Worm (Caenorhabditis elegans) whole organism, L3 larva: Measurements from ENCODE around the gene sri-4.
A peak's percentile ranks its signal among the peaks of the same experiment; 100 is the strongest.

Source experiments
- R02D3.7 ChIP-seq: fragments of 150-350 bp; optimal IDR thresholded peaks from 2 replicates; lab custom pipeline; 2014; ENCODE audit warnings: missing biosample characterization, missing genetic modification characterization
- ZK546.5 ChIP-seq: sonication (generic microtip); optimal IDR thresholded peaks from 2 replicates; lab custom pipeline; 2017; ENCODE audit warnings: missing biosample characterization, missing genetic modification characterization
- aly-2 ChIP-seq: fragments of 150-350 bp; optimal IDR thresholded peaks from 2 replicates; lab custom pipeline; 2014; ENCODE audit warnings: missing biosample characterization, missing genetic modification characterization
- ama-1 ChIP-seq: fragments of 150-350 bp; optimal IDR thresholded peaks from 2 replicates; lab custom pipeline; 2018
- ceh-16 ChIP-seq: sonication (generic microtip); optimal IDR thresholded peaks from 2 replicates; lab custom pipeline; 2017; ENCODE audit warnings: missing biosample characterization, missing genetic modification characterization
- ceh-28 ChIP-seq: fragments of 150-350 bp; optimal IDR thresholded peaks from 2 replicates; lab custom pipeline; 2014; ENCODE audit warnings: missing biosample characterization, missing genetic modification reagents, missing genetic modification characterization
- ceh-82 ChIP-seq: fragments of 150-350 bp; optimal IDR thresholded peaks from 2 replicates; lab custom pipeline; 2014; ENCODE audit warnings: missing biosample characterization, missing genetic modification characterization
- ceh-9 ChIP-seq: sonication (generic microtip); optimal IDR thresholded peaks from 2 replicates; lab custom pipeline; 2018; ENCODE audit warnings: missing biosample characterization, missing genetic modification characterization
- daf-12 ChIP-seq: fragments of 150-350 bp; optimal IDR thresholded peaks from 2 replicates; lab custom pipeline; 2014; ENCODE audit warnings: missing biosample characterization, missing genetic modification reagents, missing genetic modification characterization
- egl-27 ChIP-seq: sonication (generic microtip); optimal IDR thresholded peaks from 4 replicates; lab custom pipeline; 2017; ENCODE audit warnings: missing biosample characterization, missing genetic modification reagents, missing genetic modification characterization
- egl-5 ChIP-seq: fragments of 150-350 bp; optimal IDR thresholded peaks from 2 replicates; lab custom pipeline; 2017; ENCODE audit warnings: missing biosample characterization, missing genetic modification reagents, missing genetic modification characterization, inconsistent platforms
- elt-1 ChIP-seq: fragments of 150-350 bp; optimal IDR thresholded peaks from 2 replicates; lab custom pipeline; 2014; ENCODE audit warnings: missing biosample characterization, missing genetic modification characterization
- elt-2 ChIP-seq: sonication (generic microtip); optimal IDR thresholded peaks from 2 replicates; lab custom pipeline; 2016; ENCODE audit warnings: missing genetic modification reagents, mild to moderate bottlenecking, missing genetic modification characterization, missing compliant biosample characterization
- elt-3 ChIP-seq, 3 experiments: fragments of 150-350 bp in 1 of 3; sonication (generic microtip) in 2 of 3; optimal IDR thresholded peaks; 2 replicates in 2 of 3; 4 replicates in 1 of 3; lab custom pipeline; 2014 to 2017; ENCODE audit warnings: missing biosample characterization in 3 of 3, missing genetic modification characterization in 3 of 3
- eor-1 ChIP-seq, 2 experiments: fragments of 150-350 bp; optimal IDR thresholded peaks; 2 replicates each; lab custom pipeline; 2014 to 2018; ENCODE audit warnings: missing biosample characterization in 2 of 2, missing genetic modification characterization in 2 of 2
- fkh-10 ChIP-seq: sonication (generic microtip); optimal IDR thresholded peaks from 2 replicates; lab custom pipeline; 2017; ENCODE audit warnings: missing biosample characterization, missing genetic modification reagents, missing genetic modification characterization
- fkh-2 ChIP-seq: fragments of 150-350 bp; optimal IDR thresholded peaks from 2 replicates; lab custom pipeline; 2014; ENCODE audit warnings: missing biosample characterization, missing genetic modification reagents, missing genetic modification characterization
- fos-1 ChIP-seq: fragments of 150-350 bp; optimal IDR thresholded peaks from 2 replicates; lab custom pipeline; 2014; ENCODE audit warnings: missing biosample characterization, missing genetic modification characterization
- hmg-11 ChIP-seq: sonication (generic microtip); optimal IDR thresholded peaks from 2 replicates; lab custom pipeline; 2016; ENCODE audit warnings: missing genetic modification characterization, missing compliant biosample characterization
- jun-1 ChIP-seq: fragments of 150-350 bp; optimal IDR thresholded peaks from 2 replicates; lab custom pipeline; 2014; ENCODE audit warnings: missing biosample characterization, missing genetic modification reagents, missing genetic modification characterization
- lin-15B ChIP-seq: fragments of 150-350 bp; optimal IDR thresholded peaks from 2 replicates; lab custom pipeline; 2014; ENCODE audit warnings: missing biosample characterization, missing genetic modification characterization
- lin-39 ChIP-seq: fragments of 150-350 bp; optimal IDR thresholded peaks from 2 replicates; lab custom pipeline; 2018; ENCODE audit warnings: missing biosample characterization, missing genetic modification reagents, missing genetic modification characterization
- lsy-12 ChIP-seq: sonication (generic microtip); optimal IDR thresholded peaks from 2 replicates; lab custom pipeline; 2016; ENCODE audit warnings: mild to moderate bottlenecking, missing genetic modification characterization, missing compliant biosample characterization
- mdl-1 ChIP-seq: fragments of 150-350 bp; optimal IDR thresholded peaks from 2 replicates; lab custom pipeline; 2014; ENCODE audit warnings: missing biosample characterization, missing genetic modification characterization
- mml-1 ChIP-seq: fragments of 150-350 bp; sonication (generic microtip); optimal IDR thresholded peaks from 3 replicates; lab custom pipeline; 2014; ENCODE audit warnings: missing biosample characterization, missing genetic modification characterization
- nfya-1 ChIP-seq: sonication (generic microtip); optimal IDR thresholded peaks from 2 replicates; lab custom pipeline; 2017; ENCODE audit warnings: missing genetic modification characterization, mild to moderate bottlenecking, missing compliant biosample characterization, antibody characterized with exemption, moderate library complexity; ENCODE audit not compliant: insufficient read depth
- nhr-11 ChIP-seq: fragments of 150-350 bp; optimal IDR thresholded peaks from 2 replicates; lab custom pipeline; 2014; ENCODE audit warnings: missing biosample characterization, missing genetic modification characterization
- nhr-12 ChIP-seq: fragments of 150-350 bp; optimal IDR thresholded peaks from 2 replicates; lab custom pipeline; 2014; ENCODE audit warnings: missing biosample characterization, missing genetic modification characterization
- nhr-23 ChIP-seq: fragments of 150-350 bp; optimal IDR thresholded peaks from 2 replicates; lab custom pipeline; 2014; ENCODE audit warnings: missing biosample characterization, missing genetic modification reagents, missing genetic modification characterization
- nhr-237 ChIP-seq: fragments of 150-350 bp; optimal IDR thresholded peaks from 2 replicates; lab custom pipeline; 2014; ENCODE audit warnings: missing biosample characterization, missing genetic modification characterization
- nhr-25 ChIP-seq: sonication (generic microtip); optimal IDR thresholded peaks from 2 replicates; lab custom pipeline; 2017; ENCODE audit warnings: missing biosample characterization, missing genetic modification characterization
- nhr-28 ChIP-seq: fragments of 150-350 bp; optimal IDR thresholded peaks from 2 replicates; lab custom pipeline; 2014; ENCODE audit warnings: missing biosample characterization, missing genetic modification characterization
- nhr-43 ChIP-seq: sonication (generic microtip); optimal IDR thresholded peaks from 2 replicates; lab custom pipeline; 2016; ENCODE audit warnings: mild to moderate bottlenecking, missing genetic modification characterization, missing compliant biosample characterization; ENCODE audit not compliant: poor library complexity, severe bottlenecking
- nhr-67 ChIP-seq: fragments of 150-350 bp; optimal IDR thresholded peaks from 2 replicates; lab custom pipeline; 2014; ENCODE audit warnings: missing biosample characterization, missing genetic modification characterization
- nhr-76 ChIP-seq: fragments of 150-350 bp; sonication (generic microtip); optimal IDR thresholded peaks from 5 replicates; lab custom pipeline; 2014; ENCODE audit warnings: missing biosample characterization, missing genetic modification characterization
- nhr-77 ChIP-seq: fragments of 150-350 bp; optimal IDR thresholded peaks from 2 replicates; lab custom pipeline; 2014; ENCODE audit warnings: missing biosample characterization, missing genetic modification characterization
- pha-4 ChIP-seq: fragments of 150-350 bp; optimal IDR thresholded peaks from 2 replicates; lab custom pipeline; 2014; ENCODE audit warnings: missing biosample characterization, missing genetic modification reagents, missing genetic modification characterization
- pqm-1 ChIP-seq: fragments of 150-350 bp; optimal IDR thresholded peaks from 2 replicates; lab custom pipeline; 2017; ENCODE audit warnings: missing biosample characterization, missing genetic modification characterization, inconsistent platforms
- sea-2 ChIP-seq: fragments of 150-350 bp; sonication (generic microtip); optimal IDR thresholded peaks from 4 replicates; lab custom pipeline; 2014; ENCODE audit warnings: missing biosample characterization, missing genetic modification reagents, missing genetic modification characterization
- skn-1 ChIP-seq: fragments of 150-350 bp; optimal IDR thresholded peaks from 2 replicates; lab custom pipeline; 2014; ENCODE audit warnings: missing biosample characterization, missing genetic modification characterization
- snpc-4 ChIP-seq: fragments of 150-350 bp; optimal IDR thresholded peaks from 2 replicates; lab custom pipeline; 2014; ENCODE audit warnings: missing biosample characterization, missing genetic modification characterization
- tbx-2 ChIP-seq: sonication (generic microtip); optimal IDR thresholded peaks from 2 replicates; lab custom pipeline; 2016; ENCODE audit warnings: mild to moderate bottlenecking, missing genetic modification characterization, missing compliant biosample characterization
- unc-39 ChIP-seq: sonication (generic microtip); optimal IDR thresholded peaks from 4 replicates; lab custom pipeline; 2017; ENCODE audit warnings: missing biosample characterization, missing genetic modification characterization
- unc-62 ChIP-seq: fragments of 150-350 bp; sonication (generic microtip); optimal IDR thresholded peaks from 4 replicates; lab custom pipeline; 2014; ENCODE audit warnings: missing biosample characterization, missing genetic modification reagents, missing genetic modification characterization
- zag-1 ChIP-seq: fragments of 150-350 bp; optimal IDR thresholded peaks from 2 replicates; lab custom pipeline; 2014; ENCODE audit warnings: missing biosample characterization, missing genetic modification characterization
- ztf-11 ChIP-seq: fragments of 150-350 bp; optimal IDR thresholded peaks from 2 replicates; lab custom pipeline; 2014; ENCODE audit warnings: missing biosample characterization, missing genetic modification characterization
- ztf-4 ChIP-seq: fragments of 150-350 bp; optimal IDR thresholded peaks from 2 replicates; lab custom pipeline; 2014; ENCODE audit warnings: missing biosample characterization, missing genetic modification characterization

The sri-4 gene

DNA sequence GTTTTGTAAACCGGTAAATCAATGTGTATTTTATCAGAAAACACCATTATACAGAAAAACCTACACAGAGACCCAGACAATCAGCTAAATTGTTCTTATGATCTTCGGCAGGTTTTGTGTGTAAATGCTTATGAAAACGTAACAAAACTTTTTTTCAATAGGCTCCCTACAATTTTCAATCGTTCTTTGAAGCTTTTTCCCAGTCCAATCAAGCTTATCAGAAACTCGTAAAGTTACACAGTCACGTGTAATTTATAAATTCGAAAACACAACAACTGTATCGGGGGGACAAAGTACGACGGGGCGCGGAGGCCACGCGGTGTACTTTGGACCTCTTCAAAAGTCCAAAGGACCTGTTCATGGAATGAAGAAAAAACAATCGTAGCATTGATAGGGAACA lies 17.9 kb upstream of the sri-4 start:
- TF ChIP-seq nhr-43 (tag; lab: Kevin White, UChicago) (peak; percentile 85), jun-1 (tag; lab: Kevin White, UChicago) (peak; percentile 67), pha-4 (tag; lab: Kevin White, UChicago) (peak; percentile 86), nfya-1 (tag; lab: Kevin White, UChicago) (peak; percentile 49), snpc-4 (tag; lab: Kevin White, UChicago) (no peak), nhr-25 (tag; lab: Kevin White, UChicago) (peak; percentile 16), elt-3 (tag; optimal IDR thresholded peaks at IDR 0.05; lab: Kevin White, UChicago) (no peak), lsy-12 (peak; percentile 44), mdl-1 (tag; lab: Kevin White, UChicago) (no peak), zag-1 (no peak), pqm-1 (tag; lab: Kevin White, UChicago) (peak; percentile 87), hmg-11 (tag; lab: Kevin White, UChicago) (no peak), elt-2 (peak; percentile 92), skn-1 (tag; lab: Kevin White, UChicago) (no peak), ama-1 (peak; percentile 87), tbx-2 (tag; lab: Kevin White, UChicago) (no peak), ztf-4 (tag; lab: Kevin White, UChicago) (no peak)
- TF ChIP-seq, all 47 proteins: peak for 9

DNA sequence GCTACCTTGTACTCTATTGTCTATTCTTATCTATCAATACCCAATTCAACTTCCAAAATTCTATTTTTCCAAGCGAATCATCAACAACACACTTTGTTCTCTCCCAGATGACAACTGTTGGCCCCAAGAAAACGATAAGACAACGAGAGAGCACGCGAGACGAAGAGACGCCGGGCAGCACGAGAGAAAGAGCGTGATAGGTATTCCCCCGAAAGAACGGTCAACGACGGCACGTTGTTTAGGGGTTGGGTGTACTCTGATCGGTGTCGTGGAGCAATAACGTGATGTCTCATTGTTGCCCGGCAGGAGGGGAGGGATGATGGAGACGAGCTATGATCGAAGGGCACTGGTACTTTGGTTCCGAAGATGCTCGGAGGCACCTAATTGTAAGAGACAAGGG lies 16.8 kb upstream of the sri-4 start:
- TF ChIP-seq nhr-23: peak; percentile 80
- peak; percentile 77 for TF ChIP-seq lsy-12
- no peak for TF ChIP-seq nhr-77 (tag; lab: Kevin White, UChicago)
- peak; percentile 90 for TF ChIP-seq lin-39 (tag; lab: Kevin White, UChicago)
- no peak for TF ChIP-seq elt-1 (tag; lab: Kevin White, UChicago)
- TF ChIP-seq ceh-82 (tag; lab: Kevin White, UChicago): no peak
- no peak for TF ChIP-seq fos-1 (tag; lab: Kevin White, UChicago)
- TF ChIP-seq nhr-67: no peak
- peak; percentile 94 for TF ChIP-seq nhr-43 (tag; lab: Kevin White, UChicago)
- TF ChIP-seq ztf-11 (tag; lab: Kevin White, UChicago): no peak
- no peak for TF ChIP-seq snpc-4 (tag; lab: Kevin White, UChicago)
- no peak for TF ChIP-seq aly-2 (tag; lab: Kevin White, UChicago)
- peak; percentile 55 for TF ChIP-seq skn-1 (tag; lab: Kevin White, UChicago)
- TF ChIP-seq eor-1 (tag; optimal IDR thresholded peaks at IDR 0.05; lab: Kevin White, UChicago): no peak
- no peak for TF ChIP-seq unc-39 (tag; lab: Kevin White, UChicago)
- no peak for TF ChIP-seq mml-1
- no peak for TF ChIP-seq nhr-237 (tag; lab: Kevin White, UChicago)
- no peak for TF ChIP-seq nhr-12 (tag; lab: Kevin White, UChicago)
- no peak for TF ChIP-seq nhr-76 (tag; lab: Kevin White, UChicago)
- TF ChIP-seq hmg-11 (tag; lab: Kevin White, UChicago): no peak
- peak; percentile 74 for TF ChIP-seq nfya-1 (tag; lab: Kevin White, UChicago)
- TF ChIP-seq elt-2: peak; percentile 99
- no peak for TF ChIP-seq zag-1
- TF ChIP-seq egl-5 (tag; lab: Kevin White, UChicago): no peak
- TF ChIP-seq mdl-1 (tag; lab: Kevin White, UChicago): peak; percentile 96
- peak; percentile 46 for TF ChIP-seq lin-15B (tag; lab: Kevin White, UChicago)
- peak; percentile 32 to 47 (median 37) for TF ChIP-seq elt-3 (tag; optimal IDR thresholded peaks at IDR 0.05; lab: Kevin White, UChicago)
- TF ChIP-seq pha-4 (tag; lab: Kevin White, UChicago): peak; percentile 92
- TF ChIP-seq nhr-28 (tag; lab: Kevin White, UChicago): peak; percentile 53
- TF ChIP-seq fkh-10 (GFP tag; lab: Kevin White, UChicago): no peak
- TF ChIP-seq ceh-16 (tag; lab: Kevin White, UChicago): no peak
- peak; percentile 85 for TF ChIP-seq nhr-11 (tag; lab: Kevin White, UChicago)
- TF ChIP-seq unc-62: peak; percentile 74
- peak; percentile 97 for TF ChIP-seq jun-1 (tag; lab: Kevin White, UChicago)
- peak; percentile 98 for TF ChIP-seq pqm-1 (tag; lab: Kevin White, UChicago)
- TF ChIP-seq ceh-9 (tag; lab: Kevin White, UChicago): no peak
- TF ChIP-seq R02D3.7 (tag; lab: Kevin White, UChicago): peak; percentile 32
- peak; percentile 74 for TF ChIP-seq nhr-25 (tag; lab: Kevin White, UChicago)
- no peak for TF ChIP-seq ZK546.5 (tag; lab: Kevin White, UChicago)
- no peak for TF ChIP-seq sea-2 (GFP tag; lab: Kevin White, UChicago)
- peak; percentile 62 for TF ChIP-seq ceh-28
- peak; percentile 65 for TF ChIP-seq tbx-2 (tag; lab: Kevin White, UChicago)
- TF ChIP-seq egl-27: peak; percentile 44
- no peak for TF ChIP-seq daf-12 (tag; lab: Kevin White, UChicago)
- TF ChIP-seq ama-1: peak; percentile 81
- no peak for TF ChIP-seq ztf-4 (tag; lab: Kevin White, UChicago)
- no peak for TF ChIP-seq fkh-2 (tag; lab: Kevin White, UChicago)
